Worm (Caenorhabditis elegans) whole organism, midembryonic: ENCODE results near the gene F25B5.5.

Experiments used
- cog-1 ChIP-seq: sonication (generic microtip); optimal IDR thresholded peaks from 2 replicates; lab custom pipeline; 2016; ENCODE audit warnings: missing genetic modification characterization, missing compliant biosample characterization
- ref-1 ChIP-seq: fragments of 200-800 bp; sonication (Bioruptor generic); conservative IDR thresholded peaks from 2 replicates; pipeline ENCODE4 v1.3.6; 2022; ENCODE audit warnings: missing genetic modification reagents, missing genetic modification characterization, missing compliant biosample characterization
- ztf-23 ChIP-seq: fragments of 200-800 bp; sonication (Bioruptor generic); IDR thresholded peaks from 2 replicates; pipeline ENCODE4 v1.3.6; 2022; ENCODE audit warnings: missing genetic modification reagents, missing genetic modification characterization, missing compliant biosample characterization
- ztf-29 ChIP-seq: fragments of 200-800 bp; sonication (Bioruptor generic); IDR thresholded peaks from 2 replicates; pipeline ENCODE4 v1.3.6; 2022; ENCODE audit warnings: missing genetic modification reagents, missing genetic modification characterization, missing compliant biosample characterization

DNA sequence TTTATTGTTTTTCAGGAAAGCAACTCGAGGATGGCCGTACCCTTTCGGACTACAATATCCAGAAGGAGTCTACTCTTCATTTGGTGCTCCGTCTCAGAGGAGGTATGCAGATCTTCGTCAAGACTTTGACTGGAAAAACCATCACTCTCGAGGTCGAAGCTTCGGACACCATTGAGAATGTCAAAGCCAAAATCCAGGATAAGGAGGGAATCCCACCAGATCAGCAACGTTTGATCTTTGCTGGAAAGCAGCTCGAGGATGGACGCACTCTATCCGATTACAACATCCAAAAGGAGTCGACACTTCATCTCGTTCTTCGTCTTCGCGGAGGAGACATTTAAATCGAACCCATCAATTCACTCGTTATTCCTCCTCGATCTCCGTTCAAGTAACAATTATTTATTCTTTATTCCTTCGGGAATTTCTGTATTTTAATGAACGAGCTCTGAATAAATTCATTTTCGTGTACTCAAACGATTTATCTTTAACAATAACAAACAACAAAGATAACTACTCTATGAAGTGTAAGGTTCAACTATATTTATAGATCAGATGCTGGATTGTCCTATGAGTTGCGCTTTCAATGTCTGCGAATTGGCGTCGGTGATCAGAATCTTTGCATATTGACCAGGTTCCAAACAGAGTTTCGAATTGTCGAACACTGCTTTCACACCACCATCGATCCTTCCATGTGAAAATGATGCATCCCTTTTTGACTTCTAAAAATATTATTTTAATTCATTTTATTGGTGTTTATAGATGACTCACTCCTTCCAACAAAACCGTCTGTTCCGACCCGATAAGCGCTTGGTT lies 2.4 kb downstream of the F25B5.5 start:
- TF ChIP-seq ref-1 (no peak), ztf-29 (GFP tag; lab: Robert Waterston, UW) (no peak), ztf-23 (GFP tag; lab: Robert Waterston, UW) (no peak), cog-1 (tag; lab: Kevin White, UChicago) (no peak)
